Worm (Caenorhabditis elegans) whole organism, L4 larva: ENCODE measurements around the gene R10F2.5.

Source experiments
- F37D6.2 ChIP-seq: sonication (generic microtip); optimal IDR thresholded peaks from 2 replicates; lab custom pipeline; 2016; ENCODE audit warnings: mild to moderate bottlenecking, missing genetic modification characterization, missing compliant biosample characterization
- R02D3.7 ChIP-seq: fragments of 150-350 bp; sonication (generic microtip); optimal IDR thresholded peaks from 3 replicates; lab custom pipeline; 2014; ENCODE audit warnings: missing biosample characterization, missing genetic modification characterization
- T26A8.4 ChIP-seq: fragments of 200-800 bp; sonication (Bioruptor generic); IDR thresholded peaks from 2 replicates; pipeline ENCODE4 v1.3.6; 2022; ENCODE audit warnings: missing genetic modification characterization, missing compliant biosample characterization
- aha-1 ChIP-seq: fragments of 150-350 bp; peaks from one replicate; lab custom pipeline; 2014; ENCODE audit warnings: missing biosample characterization, missing genetic modification characterization
- aly-2 ChIP-seq: sonication (generic microtip); optimal IDR thresholded peaks from 2 replicates; lab custom pipeline; 2018; ENCODE audit warnings: missing biosample characterization, missing genetic modification characterization
- ceh-28 ChIP-seq: fragments of 150-350 bp; optimal IDR thresholded peaks from 2 replicates; lab custom pipeline; 2014; ENCODE audit warnings: missing biosample characterization, missing genetic modification reagents, missing genetic modification characterization
- ceh-82 ChIP-seq: sonication (generic microtip); optimal IDR thresholded peaks from 2 replicates; lab custom pipeline; 2017; ENCODE audit warnings: missing biosample characterization, missing genetic modification characterization
- cey-2 ChIP-seq: sonication (generic microtip); optimal IDR thresholded peaks from 3 replicates; lab custom pipeline; 2017; ENCODE audit warnings: missing genetic modification characterization, mild to moderate bottlenecking, missing compliant biosample characterization, antibody characterized with exemption, borderline replicate concordance; ENCODE audit not compliant: insufficient read depth
- daf-16 ChIP-seq, 3 experiments: sonication (generic microtip); optimal IDR thresholded peaks; 2 replicates each; lab custom pipeline; 2016 to 2017; ENCODE audit warnings: missing genetic modification characterization in 3 of 3, missing genetic modification reagents in 3 of 3, mild to moderate bottlenecking in 2 of 3, missing compliant biosample characterization in 2 of 3, missing biosample characterization in 1 of 3, moderate library complexity in 1 of 3
- daf-19 ChIP-seq: fragments of 200-800 bp; sonication (Bioruptor generic); conservative IDR thresholded peaks from 2 replicates; pipeline ENCODE4 v1.3.6; 2022; ENCODE audit warnings: missing genetic modification characterization, missing compliant biosample characterization
- dmd-8 ChIP-seq: fragments of 200-800 bp; sonication (Bioruptor generic); IDR thresholded peaks from 2 replicates; pipeline ENCODE4 v1.3.6; 2022; ENCODE audit warnings: missing genetic modification characterization, missing compliant biosample characterization
- dve-1 ChIP-seq: sonication (generic microtip); optimal IDR thresholded peaks from 2 replicates; lab custom pipeline; 2017; ENCODE audit warnings: antibody characterized with exemption, mild to moderate bottlenecking, missing genetic modification characterization, missing compliant biosample characterization; ENCODE audit not compliant: insufficient read depth
- egl-27 ChIP-seq: sonication (generic microtip); optimal IDR thresholded peaks from 3 replicates; lab custom pipeline; 2017; ENCODE audit warnings: missing biosample characterization, missing genetic modification reagents, missing genetic modification characterization
- egl-43 ChIP-seq: fragments of 200-800 bp; sonication (Bioruptor generic); IDR thresholded peaks from 2 replicates; pipeline ENCODE4 v1.3.6; 2022; ENCODE audit warnings: missing genetic modification reagents, missing genetic modification characterization, missing compliant biosample characterization
- hlh-11 ChIP-seq: fragments of 200-800 bp; sonication (Bioruptor generic); optimal IDR thresholded peaks from 2 replicates; lab custom pipeline; 2018; ENCODE audit warnings: mild to moderate bottlenecking, missing genetic modification characterization, missing compliant biosample characterization
- hlh-30 ChIP-seq: sonication (generic microtip); optimal IDR thresholded peaks from 2 replicates; lab custom pipeline; 2017; ENCODE audit warnings: antibody characterized with exemption, mild to moderate bottlenecking, missing genetic modification characterization, missing compliant biosample characterization; ENCODE audit not compliant: insufficient read depth
- hmg-1.1 ChIP-seq: fragments of 200-800 bp; sonication (Bioruptor generic); IDR thresholded peaks from 2 replicates; pipeline ENCODE4 v1.3.6; 2022; ENCODE audit warnings: missing genetic modification reagents, missing genetic modification characterization, missing compliant biosample characterization
- lin-13 ChIP-seq: fragments of 150-350 bp; optimal IDR thresholded peaks from 2 replicates; lab custom pipeline; 2014; ENCODE audit warnings: missing biosample characterization, missing genetic modification reagents, missing genetic modification characterization
- lin-29 ChIP-seq: fragments of 200-800 bp; sonication (Bioruptor generic); IDR thresholded peaks from 2 replicates; pipeline ENCODE4 v1.3.6; 2022; ENCODE audit warnings: missing genetic modification reagents, missing genetic modification characterization, missing compliant biosample characterization
- lsy-2 ChIP-seq, 2 experiments: fragments of 150-350 bp in 1 of 2; sonication (generic microtip) in 1 of 2; optimal IDR thresholded peaks; 2 replicates each; lab custom pipeline; 2014 to 2017; ENCODE audit warnings: missing biosample characterization in 2 of 2, missing genetic modification characterization in 2 of 2
- madf-5 ChIP-seq, 2 experiments: fragments of 200-800 bp; sonication (Bioruptor generic); IDR thresholded peaks; 2 replicates each; pipeline ENCODE4 v1.3.6; 2022; ENCODE audit warnings: missing compliant biosample characterization in 2 of 2, missing genetic modification characterization in 2 of 2
- nhr-111 ChIP-seq: fragments of 200-800 bp; sonication (Bioruptor generic); optimal IDR thresholded peaks from 2 replicates; lab custom pipeline; 2018; ENCODE audit warnings: mild to moderate bottlenecking, missing genetic modification characterization, missing compliant biosample characterization
- nhr-237 ChIP-seq: sonication (generic microtip); optimal IDR thresholded peaks from 2 replicates; lab custom pipeline; 2017; ENCODE audit warnings: missing biosample characterization, missing genetic modification characterization
- nhr-28 ChIP-seq: fragments of 150-350 bp; optimal IDR thresholded peaks from 2 replicates; lab custom pipeline; 2014; ENCODE audit warnings: missing biosample characterization, missing genetic modification characterization
- nhr-41 ChIP-seq: fragments of 200-800 bp; sonication (Bioruptor generic); IDR thresholded peaks from 2 replicates; pipeline ENCODE4 v1.3.6; 2022; ENCODE audit warnings: missing genetic modification reagents, missing genetic modification characterization, missing compliant biosample characterization
- nhr-76 ChIP-seq: fragments of 150-350 bp; optimal IDR thresholded peaks from 2 replicates; lab custom pipeline; 2014; ENCODE audit warnings: missing biosample characterization, missing genetic modification characterization
- pha-4 ChIP-seq, 2 experiments: fragments of 150-350 bp in 1 of 2; fragments of 200-800 bp in 1 of 2; sonication (Bioruptor generic) in 1 of 2; IDR thresholded peaks in 1 of 2; optimal IDR thresholded peaks in 1 of 2; 2 replicates each; pipeline versions ENCODE4 v1.3.6 to Lab custom; 2014 to 2022; ENCODE audit warnings: missing genetic modification characterization in 2 of 2, missing genetic modification reagents in 2 of 2, missing biosample characterization in 1 of 2, missing compliant biosample characterization in 1 of 2
- php-3 ChIP-seq: fragments of 200-800 bp; sonication (Bioruptor generic); IDR thresholded peaks from 2 replicates; pipeline ENCODE4 v1.3.6; 2022; ENCODE audit warnings: missing genetic modification reagents, missing genetic modification characterization, missing compliant biosample characterization
- rbr-2 ChIP-seq: sonication (generic microtip); optimal IDR thresholded peaks from 2 replicates; lab custom pipeline; 2016; ENCODE audit warnings: missing genotype, missing genetic modification characterization, missing compliant biosample characterization
- skn-1 ChIP-seq: fragments of 150-350 bp; optimal IDR thresholded peaks from 2 replicates; lab custom pipeline; 2014; ENCODE audit warnings: missing biosample characterization, missing genetic modification characterization
- snpc-4 ChIP-seq: fragments of 150-350 bp; optimal IDR thresholded peaks from 2 replicates; lab custom pipeline; 2014; ENCODE audit warnings: missing biosample characterization, missing genetic modification characterization
- spr-1 ChIP-seq: sonication (generic microtip); optimal IDR thresholded peaks from 2 replicates; lab custom pipeline; 2016; ENCODE audit warnings: mild to moderate bottlenecking, missing genetic modification characterization, missing compliant biosample characterization
- spr-3 ChIP-seq: fragments of 200-800 bp; sonication (Bioruptor generic); optimal IDR thresholded peaks from 2 replicates; lab custom pipeline; 2018; ENCODE audit warnings: mild to moderate bottlenecking, missing genetic modification characterization, missing compliant biosample characterization
- unc-130 ChIP-seq: sonication (generic microtip); optimal IDR thresholded peaks from 2 replicates; lab custom pipeline; 2016; ENCODE audit warnings: missing genetic modification reagents, missing genetic modification characterization, missing compliant biosample characterization
- unc-39 ChIP-seq: sonication (generic microtip); optimal IDR thresholded peaks from 2 replicates; lab custom pipeline; 2017; ENCODE audit warnings: missing biosample characterization, missing genetic modification characterization
- zfp-2 ChIP-seq: sonication (generic microtip); optimal IDR thresholded peaks from 2 replicates; lab custom pipeline; 2016; ENCODE audit warnings: mild to moderate bottlenecking, missing genetic modification characterization, missing compliant biosample characterization
- zip-11 ChIP-seq: fragments of 200-800 bp; sonication (Bioruptor generic); IDR thresholded peaks from 2 replicates; pipeline ENCODE4 v1.3.6; 2022; ENCODE audit warnings: missing genetic modification characterization, missing compliant biosample characterization

Gene R10F2.5

ce11 chrIII:2912916-2913315 lies 11.6 kb downstream of the R10F2.5 start:
- no peak for TF ChIP-seq lsy-2 (tag; optimal IDR thresholded peaks at IDR 0.05; lab: Kevin White, UChicago)
- TF ChIP-seq snpc-4 = no peak
- TF ChIP-seq ceh-28 = no peak
- no peak for TF ChIP-seq aly-2 (tag; lab: Kevin White, UChicago)
- TF ChIP-seq zfp-2 (tag; lab: Kevin White, UChicago) = no peak
- TF ChIP-seq dve-1 (tag; lab: Kevin White, UChicago) = no peak
- TF ChIP-seq ceh-82 (tag; lab: Kevin White, UChicago) = no peak
- TF ChIP-seq spr-1 (tag; lab: Kevin White, UChicago) = no peak
- TF ChIP-seq hlh-11 (tag; lab: Kevin White, UChicago) = no peak
- TF ChIP-seq dmd-8 (GFP tag; lab: Robert Waterston, UW) = no peak
- no peak for TF ChIP-seq pha-4 (GFP tag; IDR thresholded peaks at IDR 0.05; lab: Robert Waterston, UW)
- no peak for TF ChIP-seq pha-4 (tag; optimal IDR thresholded peaks at IDR 0.05; lab: Kevin White, UChicago)
- no peak for TF ChIP-seq nhr-28 (tag; lab: Kevin White, UChicago)
- no peak for TF ChIP-seq nhr-237
- no peak for TF ChIP-seq T26A8.4 (GFP tag; lab: Robert Waterston, UW)
- no peak for TF ChIP-seq daf-16 (GFP tag; optimal IDR thresholded peaks at IDR 0.05; lab: Kevin White, UChicago)
- no peak for TF ChIP-seq daf-16 (tag; optimal IDR thresholded peaks at IDR 0.05; lab: Kevin White, UChicago)
- TF ChIP-seq unc-39 (tag; lab: Kevin White, UChicago) = no peak
- TF ChIP-seq spr-3 (GFP tag; lab: Kevin White, UChicago) = no peak
- TF ChIP-seq hlh-30 (tag; lab: Kevin White, UChicago) = no peak

- TF ChIP-seq dmd-8 (GFP tag; lab: Robert Waterston, UW) (no peak), lin-29 (no peak), ceh-28 (no peak), php-3 (no peak), madf-5 (GFP tag; IDR thresholded peaks at IDR 0.05; lab: Robert Waterston, UW) (no peak), cey-2 (tag; lab: Kevin White, UChicago) (no peak), nhr-111 (GFP tag; lab: Kevin White, UChicago) (no peak), R02D3.7 (tag; lab: Kevin White, UChicago) (no peak)
These were observed 14.0 kb downstream of the R10F2.5 start, which contains the start of gene cdh-1 for ce11 chrIII:2910606-2911005. cdh-1 (plus strand) TSS chrIII:2910906.

DNA sequence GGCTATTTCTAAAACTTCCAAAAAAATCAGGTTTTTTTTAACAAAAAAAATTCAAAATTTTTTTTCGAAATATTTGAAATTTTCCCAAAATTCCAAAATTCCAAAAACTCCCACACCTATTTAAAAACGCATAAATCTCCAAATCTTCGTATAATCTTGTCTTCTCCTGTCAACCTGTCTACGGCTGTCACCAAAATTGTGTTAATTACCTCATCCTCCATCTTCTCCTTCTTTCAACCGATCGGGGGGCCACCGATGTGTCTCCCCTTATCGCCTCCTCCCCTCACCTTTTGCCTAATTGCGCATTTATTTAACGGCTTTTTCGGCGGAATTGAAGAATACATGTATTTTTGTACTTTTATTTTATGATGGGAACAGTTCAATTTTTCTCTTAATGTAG lies 15.7 kb downstream of the R10F2.5 start:
- no peak for TF ChIP-seq nhr-111 (GFP tag; lab: Kevin White, UChicago)
- TF ChIP-seq egl-43 (GFP tag; lab: Robert Waterston, UW) = no peak
- no peak for TF ChIP-seq skn-1 (tag; lab: Kevin White, UChicago)
- TF ChIP-seq daf-19 (GFP tag; lab: Robert Waterston, UW) = no peak
- TF ChIP-seq php-3 = no peak
- no peak for TF ChIP-seq lin-29
- TF ChIP-seq lin-13 (GFP tag; lab: Kevin White, UChicago) = no peak
- TF ChIP-seq egl-27 (tag; lab: Kevin White, UChicago) = no peak
- TF ChIP-seq nhr-76 (tag; lab: Kevin White, UChicago) = no peak

ce11 chrIII:2907819-2908218 lies 16.7 kb downstream of the R10F2.5 start:
- TF ChIP-seq aha-1 (tag; lab: Kevin White, UChicago) (peak; percentile 15), rbr-2 (no peak), hmg-1.1 (GFP tag; lab: Robert Waterston, UW) (no peak)

DNA sequence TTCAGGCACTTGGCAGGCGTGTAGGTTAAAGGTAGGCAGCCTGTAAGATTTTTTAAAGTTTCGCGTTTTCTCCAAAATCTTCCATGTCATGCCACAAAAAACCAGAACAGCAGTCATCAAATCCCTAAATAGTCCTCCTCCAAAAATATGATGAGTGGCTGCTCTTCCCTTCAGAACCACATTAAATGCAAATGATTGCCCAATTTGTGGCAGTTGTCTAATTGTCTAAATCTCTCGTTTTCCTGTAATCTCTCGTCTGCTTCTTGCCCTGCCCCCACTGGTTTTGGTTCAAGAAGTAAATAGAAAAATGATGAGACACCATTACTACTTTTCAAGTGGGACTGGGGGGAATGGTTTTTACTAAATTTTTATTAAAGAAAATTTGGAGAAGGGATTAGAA lies 20.4 kb downstream of the R10F2.5 start:
- no peak for TF ChIP-seq unc-130 (GFP tag; lab: Kevin White, UChicago)
- TF ChIP-seq F37D6.2 = no peak
- peak; percentile 57 for TF ChIP-seq aha-1 (tag; lab: Kevin White, UChicago)
- TF ChIP-seq nhr-41 (GFP tag; lab: Robert Waterston, UW) = no peak
- no peak for TF ChIP-seq zip-11 (GFP tag; lab: Robert Waterston, UW)
